Worm (Caenorhabditis elegans): Measurements from ENCODE around the gene srz-59.

The srz-59 gene

DNA sequence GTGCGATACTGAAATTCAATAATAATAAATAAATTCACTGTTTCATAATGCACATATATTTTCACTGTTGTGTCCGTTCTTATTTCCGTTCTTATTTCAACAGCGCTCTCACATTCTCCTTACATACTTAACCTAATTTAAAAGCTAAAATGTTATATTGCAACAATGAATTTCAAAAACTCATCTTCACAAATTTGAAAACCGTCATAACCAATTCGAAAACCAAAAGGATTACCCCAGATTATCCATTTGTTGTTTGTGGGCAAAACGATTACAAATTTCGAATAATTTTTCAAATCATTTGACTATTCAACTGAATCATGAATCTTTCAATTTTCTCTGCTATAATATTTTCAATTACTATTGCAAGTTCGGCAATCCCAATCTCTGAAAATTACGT, 40.3 kb downstream of the srz-59 start, which contains the start of gene R05A10.4:
Gene R05A10.4 (plus strand): TSS at position 301 of the 400 bp plus-strand sequence.
- TF ChIP-seq ztf-23 (GFP tag; IDR thresholded peaks at IDR 0.05) (no peak), T22C8.4 (GFP tag; IDR thresholded peaks at IDR 0.05) (no peak), ref-1 (GFP tag; conservative IDR thresholded peaks at IDR 0.05) (no peak), ztf-29 (GFP tag; IDR thresholded peaks at IDR 0.05) (no peak), med-1 (GFP tag; optimal IDR thresholded peaks at IDR 0.05; ENCODE audit: insufficient read depth) (no peak), flt-1 (GFP tag; IDR thresholded peaks at IDR 0.05) (no peak), klf-2 (GFP tag; conservative IDR thresholded peaks at IDR 0.05) (no peak), cog-1 (tag; optimal IDR thresholded peaks at IDR 0.05) (no peak)

DNA sequence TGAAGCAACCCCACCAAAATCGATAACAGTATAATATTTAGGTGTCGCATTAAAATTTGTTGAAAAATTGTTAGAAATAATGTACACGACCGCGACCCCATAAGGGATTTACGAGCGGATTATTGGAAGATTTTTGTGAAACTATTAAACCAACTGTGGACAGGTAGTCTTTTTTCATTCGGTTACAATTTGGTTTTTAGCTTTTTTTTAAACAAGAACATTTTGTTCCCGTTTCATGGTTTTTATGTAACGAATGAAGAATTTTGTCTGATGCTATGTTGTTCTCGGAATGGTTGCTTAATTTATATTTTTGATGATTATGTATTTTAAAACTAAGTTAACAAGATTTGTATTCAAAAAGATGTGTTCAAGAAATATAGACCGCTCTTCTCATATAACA, 44.5 kb downstream of the srz-59 start, which contains the start of gene R05A10.3:
Gene R05A10.3 (minus strand): TSS at position 101 of the 400 bp plus-strand sequence.
- TF ChIP-seq klf-2 (GFP tag; conservative IDR thresholded peaks at IDR 0.05) = no peak
- TF ChIP-seq ref-1 (GFP tag; conservative IDR thresholded peaks at IDR 0.05) = no peak
- TF ChIP-seq ztf-23 (GFP tag; IDR thresholded peaks at IDR 0.05) = no peak
- TF ChIP-seq ztf-29 (GFP tag; IDR thresholded peaks at IDR 0.05) = no peak
- TF ChIP-seq cog-1 (tag; optimal IDR thresholded peaks at IDR 0.05) = no peak
- no peak for TF ChIP-seq med-1 (GFP tag; optimal IDR thresholded peaks at IDR 0.05; ENCODE audit: insufficient read depth)
- no peak for TF ChIP-seq tab-1 (GFP tag; IDR thresholded peaks at IDR 0.05)
- TF ChIP-seq T22C8.4 (GFP tag; IDR thresholded peaks at IDR 0.05) = no peak
- TF ChIP-seq flt-1 (GFP tag; IDR thresholded peaks at IDR 0.05) = no peak

- TF ChIP-seq ref-1 (GFP tag; conservative IDR thresholded peaks at IDR 0.05) (no peak), med-1 (GFP tag; optimal IDR thresholded peaks at IDR 0.05; ENCODE audit: insufficient read depth) (no peak), flt-1 (GFP tag; IDR thresholded peaks at IDR 0.05) (no peak), cog-1 (tag; optimal IDR thresholded peaks at IDR 0.05) (no peak), ztf-29 (GFP tag; IDR thresholded peaks at IDR 0.05) (no peak), tab-1 (GFP tag; IDR thresholded peaks at IDR 0.05) (no peak), T22C8.4 (GFP tag; IDR thresholded peaks at IDR 0.05) (no peak), klf-2 (GFP tag; conservative IDR thresholded peaks at IDR 0.05) (no peak), ztf-23 (GFP tag; IDR thresholded peaks at IDR 0.05) (no peak)
These were observed 45.2 kb downstream of the srz-59 start, which contains the start of gene R05A10.2 for ce11 chrIV:14177058-14177457. R05A10.2 (plus strand) TSS chrIV:14177271.

ce11 chrIV:14182077-14182476, 50.2 kb downstream of the srz-59 start, which contains the start of gene R05A10.1:
R05A10.1 (plus strand) TSS chrIV:14182377.
- TF ChIP-seq klf-2 (GFP tag; conservative IDR thresholded peaks at IDR 0.05) (no peak), flt-1 (GFP tag; IDR thresholded peaks at IDR 0.05) (no peak), med-1 (GFP tag; optimal IDR thresholded peaks at IDR 0.05; ENCODE audit: insufficient read depth) (no peak), T22C8.4 (GFP tag; IDR thresholded peaks at IDR 0.05) (no peak), ztf-23 (GFP tag; IDR thresholded peaks at IDR 0.05) (no peak), tab-1 (GFP tag; IDR thresholded peaks at IDR 0.05) (no peak), ref-1 (GFP tag; conservative IDR thresholded peaks at IDR 0.05) (no peak), cog-1 (tag; optimal IDR thresholded peaks at IDR 0.05) (no peak), ztf-29 (GFP tag; IDR thresholded peaks at IDR 0.05) (no peak)
